Worm (Caenorhabditis elegans) whole organism, L3 larva: ENCODE data around the gene comt-1.

Experiments
- R02D3.7 ChIP-seq: fragments of 150-350 bp; optimal IDR thresholded peaks from 2 replicates; lab custom pipeline; 2014; ENCODE audit warnings: missing biosample characterization, missing genetic modification characterization
- ZK546.5 ChIP-seq: sonication (generic microtip); optimal IDR thresholded peaks from 2 replicates; lab custom pipeline; 2017; ENCODE audit warnings: missing biosample characterization, missing genetic modification characterization
- aly-2 ChIP-seq: fragments of 150-350 bp; optimal IDR thresholded peaks from 2 replicates; lab custom pipeline; 2014; ENCODE audit warnings: missing biosample characterization, missing genetic modification characterization
- ama-1 ChIP-seq: fragments of 150-350 bp; optimal IDR thresholded peaks from 2 replicates; lab custom pipeline; 2018
- ceh-16 ChIP-seq: sonication (generic microtip); optimal IDR thresholded peaks from 2 replicates; lab custom pipeline; 2017; ENCODE audit warnings: missing biosample characterization, missing genetic modification characterization
- ceh-28 ChIP-seq: fragments of 150-350 bp; optimal IDR thresholded peaks from 2 replicates; lab custom pipeline; 2014; ENCODE audit warnings: missing biosample characterization, missing genetic modification reagents, missing genetic modification characterization
- ceh-82 ChIP-seq: fragments of 150-350 bp; optimal IDR thresholded peaks from 2 replicates; lab custom pipeline; 2014; ENCODE audit warnings: missing biosample characterization, missing genetic modification characterization
- ceh-9 ChIP-seq: sonication (generic microtip); optimal IDR thresholded peaks from 2 replicates; lab custom pipeline; 2018; ENCODE audit warnings: missing biosample characterization, missing genetic modification characterization
- daf-12 ChIP-seq: fragments of 150-350 bp; optimal IDR thresholded peaks from 2 replicates; lab custom pipeline; 2014; ENCODE audit warnings: missing biosample characterization, missing genetic modification reagents, missing genetic modification characterization
- egl-5 ChIP-seq: fragments of 150-350 bp; optimal IDR thresholded peaks from 2 replicates; lab custom pipeline; 2017; ENCODE audit warnings: missing biosample characterization, missing genetic modification reagents, missing genetic modification characterization, inconsistent platforms
- elt-1 ChIP-seq: fragments of 150-350 bp; optimal IDR thresholded peaks from 2 replicates; lab custom pipeline; 2014; ENCODE audit warnings: missing biosample characterization, missing genetic modification characterization
- elt-2 ChIP-seq: sonication (generic microtip); optimal IDR thresholded peaks from 2 replicates; lab custom pipeline; 2016; ENCODE audit warnings: missing genetic modification reagents, mild to moderate bottlenecking, missing genetic modification characterization, missing compliant biosample characterization
- elt-3 ChIP-seq, 3 experiments: fragments of 150-350 bp in 1 of 3; sonication (generic microtip) in 2 of 3; optimal IDR thresholded peaks; 2 replicates in 2 of 3; 4 replicates in 1 of 3; lab custom pipeline; 2014 to 2017; ENCODE audit warnings: missing biosample characterization in 3 of 3, missing genetic modification characterization in 3 of 3
- eor-1 ChIP-seq, 2 experiments: fragments of 150-350 bp; optimal IDR thresholded peaks; 2 replicates each; lab custom pipeline; 2014 to 2018; ENCODE audit warnings: missing biosample characterization in 2 of 2, missing genetic modification characterization in 2 of 2
- fkh-10 ChIP-seq: sonication (generic microtip); optimal IDR thresholded peaks from 2 replicates; lab custom pipeline; 2017; ENCODE audit warnings: missing biosample characterization, missing genetic modification reagents, missing genetic modification characterization
- fkh-2 ChIP-seq: fragments of 150-350 bp; optimal IDR thresholded peaks from 2 replicates; lab custom pipeline; 2014; ENCODE audit warnings: missing biosample characterization, missing genetic modification reagents, missing genetic modification characterization
- fos-1 ChIP-seq: fragments of 150-350 bp; optimal IDR thresholded peaks from 2 replicates; lab custom pipeline; 2014; ENCODE audit warnings: missing biosample characterization, missing genetic modification characterization
- hmg-11 ChIP-seq: sonication (generic microtip); optimal IDR thresholded peaks from 2 replicates; lab custom pipeline; 2016; ENCODE audit warnings: missing genetic modification characterization, missing compliant biosample characterization
- jun-1 ChIP-seq: fragments of 150-350 bp; optimal IDR thresholded peaks from 2 replicates; lab custom pipeline; 2014; ENCODE audit warnings: missing biosample characterization, missing genetic modification reagents, missing genetic modification characterization
- lin-15B ChIP-seq: fragments of 150-350 bp; optimal IDR thresholded peaks from 2 replicates; lab custom pipeline; 2014; ENCODE audit warnings: missing biosample characterization, missing genetic modification characterization
- lin-39 ChIP-seq: fragments of 150-350 bp; optimal IDR thresholded peaks from 2 replicates; lab custom pipeline; 2018; ENCODE audit warnings: missing biosample characterization, missing genetic modification reagents, missing genetic modification characterization
- lsy-12 ChIP-seq: sonication (generic microtip); optimal IDR thresholded peaks from 2 replicates; lab custom pipeline; 2016; ENCODE audit warnings: mild to moderate bottlenecking, missing genetic modification characterization, missing compliant biosample characterization
- mdl-1 ChIP-seq: fragments of 150-350 bp; optimal IDR thresholded peaks from 2 replicates; lab custom pipeline; 2014; ENCODE audit warnings: missing biosample characterization, missing genetic modification characterization
- mml-1 ChIP-seq: fragments of 150-350 bp; sonication (generic microtip); optimal IDR thresholded peaks from 3 replicates; lab custom pipeline; 2014; ENCODE audit warnings: missing biosample characterization, missing genetic modification characterization
- nfya-1 ChIP-seq: sonication (generic microtip); optimal IDR thresholded peaks from 2 replicates; lab custom pipeline; 2017; ENCODE audit warnings: missing genetic modification characterization, mild to moderate bottlenecking, missing compliant biosample characterization, antibody characterized with exemption, moderate library complexity; ENCODE audit not compliant: insufficient read depth
- nhr-12 ChIP-seq: fragments of 150-350 bp; optimal IDR thresholded peaks from 2 replicates; lab custom pipeline; 2014; ENCODE audit warnings: missing biosample characterization, missing genetic modification characterization
- nhr-23 ChIP-seq: fragments of 150-350 bp; optimal IDR thresholded peaks from 2 replicates; lab custom pipeline; 2014; ENCODE audit warnings: missing biosample characterization, missing genetic modification reagents, missing genetic modification characterization
- nhr-25 ChIP-seq: sonication (generic microtip); optimal IDR thresholded peaks from 2 replicates; lab custom pipeline; 2017; ENCODE audit warnings: missing biosample characterization, missing genetic modification characterization
- nhr-28 ChIP-seq: fragments of 150-350 bp; optimal IDR thresholded peaks from 2 replicates; lab custom pipeline; 2014; ENCODE audit warnings: missing biosample characterization, missing genetic modification characterization
- nhr-43 ChIP-seq: sonication (generic microtip); optimal IDR thresholded peaks from 2 replicates; lab custom pipeline; 2016; ENCODE audit warnings: mild to moderate bottlenecking, missing genetic modification characterization, missing compliant biosample characterization; ENCODE audit not compliant: poor library complexity, severe bottlenecking
- nhr-67 ChIP-seq: fragments of 150-350 bp; optimal IDR thresholded peaks from 2 replicates; lab custom pipeline; 2014; ENCODE audit warnings: missing biosample characterization, missing genetic modification characterization
- nhr-76 ChIP-seq: fragments of 150-350 bp; sonication (generic microtip); optimal IDR thresholded peaks from 5 replicates; lab custom pipeline; 2014; ENCODE audit warnings: missing biosample characterization, missing genetic modification characterization
- nhr-77 ChIP-seq: fragments of 150-350 bp; optimal IDR thresholded peaks from 2 replicates; lab custom pipeline; 2014; ENCODE audit warnings: missing biosample characterization, missing genetic modification characterization
- pha-4 ChIP-seq: fragments of 150-350 bp; optimal IDR thresholded peaks from 2 replicates; lab custom pipeline; 2014; ENCODE audit warnings: missing biosample characterization, missing genetic modification reagents, missing genetic modification characterization
- pqm-1 ChIP-seq: fragments of 150-350 bp; optimal IDR thresholded peaks from 2 replicates; lab custom pipeline; 2017; ENCODE audit warnings: missing biosample characterization, missing genetic modification characterization, inconsistent platforms
- sea-2 ChIP-seq: fragments of 150-350 bp; sonication (generic microtip); optimal IDR thresholded peaks from 4 replicates; lab custom pipeline; 2014; ENCODE audit warnings: missing biosample characterization, missing genetic modification reagents, missing genetic modification characterization
- skn-1 ChIP-seq: fragments of 150-350 bp; optimal IDR thresholded peaks from 2 replicates; lab custom pipeline; 2014; ENCODE audit warnings: missing biosample characterization, missing genetic modification characterization
- snpc-4 ChIP-seq: fragments of 150-350 bp; optimal IDR thresholded peaks from 2 replicates; lab custom pipeline; 2014; ENCODE audit warnings: missing biosample characterization, missing genetic modification characterization
- tbx-2 ChIP-seq: sonication (generic microtip); optimal IDR thresholded peaks from 2 replicates; lab custom pipeline; 2016; ENCODE audit warnings: mild to moderate bottlenecking, missing genetic modification characterization, missing compliant biosample characterization
- unc-39 ChIP-seq: sonication (generic microtip); optimal IDR thresholded peaks from 4 replicates; lab custom pipeline; 2017; ENCODE audit warnings: missing biosample characterization, missing genetic modification characterization
- unc-62 ChIP-seq: fragments of 150-350 bp; sonication (generic microtip); optimal IDR thresholded peaks from 4 replicates; lab custom pipeline; 2014; ENCODE audit warnings: missing biosample characterization, missing genetic modification reagents, missing genetic modification characterization
- zag-1 ChIP-seq: fragments of 150-350 bp; optimal IDR thresholded peaks from 2 replicates; lab custom pipeline; 2014; ENCODE audit warnings: missing biosample characterization, missing genetic modification characterization
- ztf-11 ChIP-seq: fragments of 150-350 bp; optimal IDR thresholded peaks from 2 replicates; lab custom pipeline; 2014; ENCODE audit warnings: missing biosample characterization, missing genetic modification characterization
- ztf-4 ChIP-seq: fragments of 150-350 bp; optimal IDR thresholded peaks from 2 replicates; lab custom pipeline; 2014; ENCODE audit warnings: missing biosample characterization, missing genetic modification characterization

The comt-1 gene

DNA sequence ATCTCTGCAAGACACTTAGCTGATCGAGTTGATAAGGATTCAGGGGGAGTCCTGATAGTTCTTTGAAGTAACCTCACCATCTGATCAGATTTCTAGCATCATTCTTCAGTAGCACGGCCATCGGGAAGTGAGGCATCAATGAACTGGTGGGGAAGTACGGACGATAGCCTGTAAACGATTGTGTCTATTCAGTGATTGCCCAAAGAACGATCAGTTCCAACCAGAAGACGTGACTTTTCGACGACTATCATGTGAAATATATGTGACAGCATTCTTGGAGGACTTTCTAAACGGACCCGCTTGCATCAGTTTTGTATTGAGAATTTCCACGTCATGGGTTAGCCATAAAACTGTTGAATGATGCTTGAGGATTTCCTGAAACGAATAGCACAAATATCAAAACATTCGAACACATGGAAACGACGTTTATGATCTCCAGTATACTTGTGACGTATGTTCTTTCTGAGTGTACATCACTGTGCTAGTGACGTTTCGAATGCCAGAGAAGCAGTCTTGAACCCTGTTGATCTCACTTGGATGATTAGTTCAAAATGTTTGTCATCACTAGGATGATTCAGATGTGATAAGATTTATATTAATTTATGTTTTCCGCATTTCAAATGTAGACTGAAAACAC is 30.9 kb upstream of the comt-1 start:
- no peak for TF ChIP-seq pqm-1 (tag; lab: Kevin White, UChicago)
- no peak for TF ChIP-seq mdl-1 (tag; lab: Kevin White, UChicago)
- no peak for TF ChIP-seq elt-1 (tag; lab: Kevin White, UChicago)
- TF ChIP-seq egl-5 (tag; lab: Kevin White, UChicago): no peak
- TF ChIP-seq skn-1 (tag; lab: Kevin White, UChicago): no peak
- TF ChIP-seq pha-4: no peak
- no peak for TF ChIP-seq snpc-4 (tag; lab: Kevin White, UChicago)
- no peak for TF ChIP-seq R02D3.7
- peak; percentile 81 for TF ChIP-seq nhr-23 (tag; lab: Kevin White, UChicago)
- TF ChIP-seq nhr-28: no peak
- TF ChIP-seq unc-62 (GFP tag; lab: Kevin White, UChicago): no peak
- TF ChIP-seq ceh-82: no peak
- no peak for TF ChIP-seq fkh-10 (GFP tag; lab: Kevin White, UChicago)
- no peak for TF ChIP-seq elt-2 (tag; lab: Kevin White, UChicago)
- TF ChIP-seq ZK546.5 (tag; lab: Kevin White, UChicago): no peak
- peak; percentile 38 for TF ChIP-seq tbx-2 (tag; lab: Kevin White, UChicago)
- peak; percentile 70 for TF ChIP-seq nhr-43 (tag; lab: Kevin White, UChicago)
- no peak for TF ChIP-seq nhr-77 (tag; lab: Kevin White, UChicago)
- no peak for TF ChIP-seq ceh-28
- no peak for TF ChIP-seq unc-39 (tag; lab: Kevin White, UChicago)
- no peak for TF ChIP-seq nhr-67 (tag; lab: Kevin White, UChicago)
- no peak for TF ChIP-seq elt-3 (tag; optimal IDR thresholded peaks at IDR 0.05; lab: Kevin White, UChicago)

DNA sequence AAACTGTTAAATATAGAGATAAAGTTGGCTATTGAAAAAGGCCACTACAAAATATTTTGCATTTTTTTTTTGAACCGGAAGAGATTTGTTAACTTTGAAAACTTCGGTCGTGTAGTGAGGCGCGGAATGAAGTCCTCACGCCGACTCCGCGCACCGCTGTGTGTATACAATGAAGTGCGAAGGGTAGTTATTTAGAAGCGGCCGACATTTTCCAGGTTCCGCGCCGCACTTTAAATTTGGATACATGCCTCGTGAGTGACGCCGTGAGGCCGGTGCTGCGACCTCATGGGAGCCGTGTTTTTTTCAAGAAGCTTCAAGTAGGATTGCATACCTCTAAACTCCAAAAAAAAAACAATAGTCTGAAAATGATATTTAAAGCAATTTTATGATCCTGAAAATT is 29.6 kb upstream of the comt-1 start:
- TF ChIP-seq snpc-4 (tag; lab: Kevin White, UChicago): peak; percentile 92
- TF ChIP-seq aly-2 (tag; lab: Kevin White, UChicago): no peak

DNA sequence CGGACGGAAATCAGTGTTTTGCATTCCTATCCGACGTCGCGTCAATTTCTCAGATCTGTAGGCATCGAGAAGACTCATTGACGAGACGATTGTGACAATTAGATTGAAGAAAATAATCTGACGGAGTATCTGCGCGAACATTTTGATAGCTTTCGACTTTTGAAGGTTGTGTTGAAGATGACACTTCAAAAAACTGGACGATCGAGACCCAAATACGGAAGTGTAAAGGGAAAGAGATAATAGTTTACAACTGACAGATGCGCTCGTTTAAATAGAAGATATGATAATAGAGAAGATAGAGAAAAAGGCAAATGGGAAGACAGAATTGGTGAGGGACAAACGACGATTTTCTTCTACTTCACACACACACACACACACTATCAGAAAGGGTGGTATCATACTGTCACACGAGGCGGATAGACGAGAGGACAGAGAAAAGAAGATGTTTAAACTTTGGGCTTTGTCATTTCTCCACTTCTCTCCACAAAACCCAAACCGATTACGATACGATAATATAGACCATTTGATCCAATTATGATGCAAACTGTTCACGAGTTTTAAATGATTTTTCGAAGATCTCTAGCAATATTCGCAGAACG is 29.0 kb upstream of the comt-1 start, which contains the start of gene B0410.3:
B0410.3 (minus strand) TSS at position 351 of the 599 bp plus-strand sequence.
- no peak for TF ChIP-seq mml-1 (tag; lab: Kevin White, UChicago)
- TF ChIP-seq nhr-43 (tag; lab: Kevin White, UChicago): peak; percentile 96
- TF ChIP-seq nhr-23 (tag; lab: Kevin White, UChicago): peak; percentile 95
- no peak for TF ChIP-seq hmg-11 (tag; lab: Kevin White, UChicago)
- TF ChIP-seq snpc-4 (tag; lab: Kevin White, UChicago): no peak
- no peak for TF ChIP-seq zag-1
- no peak for TF ChIP-seq ztf-4 (tag; lab: Kevin White, UChicago)
- TF ChIP-seq eor-1 (tag; optimal IDR thresholded peaks at IDR 0.05; lab: Kevin White, UChicago): no peak
- TF ChIP-seq ceh-9 (tag; lab: Kevin White, UChicago): no peak
- TF ChIP-seq nhr-67 (tag; lab: Kevin White, UChicago): no peak
- TF ChIP-seq ZK546.5 (tag; lab: Kevin White, UChicago): no peak
- no peak for TF ChIP-seq ceh-16
- TF ChIP-seq lin-15B (tag; lab: Kevin White, UChicago): no peak
- no peak for TF ChIP-seq fkh-2 (tag; lab: Kevin White, UChicago)
- TF ChIP-seq nhr-12: no peak
- peak; percentile 60 for TF ChIP-seq fos-1 (tag; lab: Kevin White, UChicago)
- TF ChIP-seq lsy-12: no peak
- no peak for TF ChIP-seq ceh-82
- peak; percentile 64 to 84 (median 74) for TF ChIP-seq elt-3 (tag; optimal IDR thresholded peaks at IDR 0.05; lab: Kevin White, UChicago)
- peak; percentile 89 for TF ChIP-seq nhr-25 (tag; lab: Kevin White, UChicago)
- TF ChIP-seq ama-1 (lab: Kevin White, UChicago): peak; percentile 89
- TF ChIP-seq sea-2 (GFP tag; lab: Kevin White, UChicago): no peak
- TF ChIP-seq daf-12 (tag; lab: Kevin White, UChicago): no peak
- TF ChIP-seq unc-62 (GFP tag; lab: Kevin White, UChicago): peak; percentile 67
- TF ChIP-seq nfya-1 (tag; lab: Kevin White, UChicago): peak; percentile 10
- TF ChIP-seq elt-2 (tag; lab: Kevin White, UChicago): no peak
- peak; percentile 76 for TF ChIP-seq elt-1 (tag; lab: Kevin White, UChicago)
- no peak for TF ChIP-seq aly-2 (tag; lab: Kevin White, UChicago)
- TF ChIP-seq lin-39: no peak
- TF ChIP-seq ztf-11: no peak
- TF ChIP-seq R02D3.7: no peak
- TF ChIP-seq jun-1 (tag; lab: Kevin White, UChicago): no peak
- TF ChIP-seq pha-4: no peak
- no peak for TF ChIP-seq nhr-28
- peak; percentile 8 for TF ChIP-seq nhr-76 (tag; lab: Kevin White, UChicago)
- TF ChIP-seq mdl-1 (tag; lab: Kevin White, UChicago): peak; percentile 52
- TF ChIP-seq tbx-2 (tag; lab: Kevin White, UChicago): peak; percentile 35
- TF ChIP-seq ceh-28: peak; percentile 55
